Worm (Caenorhabditis elegans) whole organism, L4 larva: Measurements from ENCODE around the gene fipr-5.

Experiments used
- D1046.2 ChIP-seq: fragments of 200-800 bp; sonication (Bioruptor generic); IDR thresholded peaks from 2 replicates; pipeline ENCODE4 v1.3.6; 2022; ENCODE audit warnings: missing genetic modification characterization, missing compliant biosample characterization
- F10B5.3 ChIP-seq: sonication (generic microtip); optimal IDR thresholded peaks from 2 replicates; lab custom pipeline; 2016; ENCODE audit warnings: mild to moderate bottlenecking, missing genetic modification characterization, missing compliant biosample characterization
- F49E8.2 ChIP-seq: sonication (generic microtip); optimal IDR thresholded peaks from 2 replicates; lab custom pipeline; 2016; ENCODE audit warnings: missing compliant biosample characterization, mild to moderate bottlenecking, missing genetic modification characterization, borderline replicate concordance
- R02D3.7 ChIP-seq: fragments of 150-350 bp; sonication (generic microtip); optimal IDR thresholded peaks from 3 replicates; lab custom pipeline; 2014; ENCODE audit warnings: missing biosample characterization, missing genetic modification characterization
- Y48G9A.11 ChIP-seq: fragments of 200-800 bp; sonication (Bioruptor generic); IDR thresholded peaks from 2 replicates; pipeline ENCODE4 v1.3.6; 2022; ENCODE audit warnings: missing genetic modification reagents, missing genetic modification characterization, missing compliant biosample characterization
- Y5F2A.4 ChIP-seq: fragments of 200-800 bp; sonication (Bioruptor generic); optimal IDR thresholded peaks from 2 replicates; lab custom pipeline; 2018; ENCODE audit warnings: mild to moderate bottlenecking, missing genetic modification characterization, missing compliant biosample characterization
- aha-1 ChIP-seq: fragments of 150-350 bp; peaks from one replicate; lab custom pipeline; 2014; ENCODE audit warnings: missing biosample characterization, missing genetic modification characterization
- aly-2 ChIP-seq: sonication (generic microtip); optimal IDR thresholded peaks from 2 replicates; lab custom pipeline; 2018; ENCODE audit warnings: missing biosample characterization, missing genetic modification characterization
- ama-1 ChIP-seq: fragments of 150-350 bp; optimal IDR thresholded peaks from 2 replicates; lab custom pipeline; 2014; ENCODE audit warnings: inconsistent platforms, mixed read lengths
- daf-16 ChIP-seq, 3 experiments: sonication (generic microtip); optimal IDR thresholded peaks; 2 replicates each; lab custom pipeline; 2016 to 2017; ENCODE audit warnings: missing genetic modification characterization in 3 of 3, missing genetic modification reagents in 3 of 3, mild to moderate bottlenecking in 2 of 3, missing compliant biosample characterization in 2 of 3, missing biosample characterization in 1 of 3, moderate library complexity in 1 of 3
- daf-8 ChIP-seq: fragments of 200-800 bp; sonication (Bioruptor generic); IDR thresholded peaks from 2 replicates; pipeline ENCODE4 v1.3.6; 2022; ENCODE audit warnings: missing genetic modification characterization, missing compliant biosample characterization
- dmd-6 ChIP-seq: fragments of 200-800 bp; sonication (Bioruptor generic); IDR thresholded peaks from 2 replicates; pipeline ENCODE4 v1.3.6; 2022; ENCODE audit warnings: missing genetic modification reagents, missing genetic modification characterization, missing compliant biosample characterization
- dmd-9 ChIP-seq: fragments of 200-800 bp; sonication (Bioruptor generic); IDR thresholded peaks from 2 replicates; pipeline ENCODE4 v1.3.6; 2022; ENCODE audit warnings: missing genetic modification reagents, missing genetic modification characterization, missing compliant biosample characterization
- dve-1 ChIP-seq: sonication (generic microtip); optimal IDR thresholded peaks from 2 replicates; lab custom pipeline; 2017; ENCODE audit warnings: antibody characterized with exemption, mild to moderate bottlenecking, missing genetic modification characterization, missing compliant biosample characterization; ENCODE audit not compliant: insufficient read depth
- gei-8 ChIP-seq: fragments of 200-800 bp; sonication (Bioruptor generic); optimal IDR thresholded peaks from 2 replicates; lab custom pipeline; 2018; ENCODE audit warnings: mild to moderate bottlenecking, missing genetic modification characterization, missing compliant biosample characterization
- hif-1 ChIP-seq, 2 experiments: sonication (generic microtip); optimal IDR thresholded peaks; 2 replicates each; lab custom pipeline; 2016 to 2017; ENCODE audit warnings: missing compliant biosample characterization in 2 of 2, missing genetic modification characterization in 2 of 2, missing genetic modification reagents in 2 of 2, missing genotype in 2 of 2, mild to moderate bottlenecking in 1 of 2
- hlh-11 ChIP-seq: fragments of 200-800 bp; sonication (Bioruptor generic); optimal IDR thresholded peaks from 2 replicates; lab custom pipeline; 2018; ENCODE audit warnings: mild to moderate bottlenecking, missing genetic modification characterization, missing compliant biosample characterization
- hlh-30 ChIP-seq: sonication (generic microtip); optimal IDR thresholded peaks from 2 replicates; lab custom pipeline; 2017; ENCODE audit warnings: antibody characterized with exemption, mild to moderate bottlenecking, missing genetic modification characterization, missing compliant biosample characterization; ENCODE audit not compliant: insufficient read depth
- lin-38 ChIP-seq: fragments of 200-800 bp; sonication (Bioruptor generic); IDR thresholded peaks from 2 replicates; pipeline ENCODE4 v1.3.6; 2022; ENCODE audit warnings: missing genetic modification reagents, missing genetic modification characterization, missing compliant biosample characterization
- lsy-2 ChIP-seq, 2 experiments: fragments of 150-350 bp in 1 of 2; sonication (generic microtip) in 1 of 2; optimal IDR thresholded peaks; 2 replicates each; lab custom pipeline; 2014 to 2017; ENCODE audit warnings: missing biosample characterization in 2 of 2, missing genetic modification characterization in 2 of 2
- mdt-29 ChIP-seq: fragments of 200-800 bp; sonication (Bioruptor generic); IDR thresholded peaks from 2 replicates; pipeline ENCODE4 v1.3.6; 2022; ENCODE audit warnings: missing genetic modification reagents, missing genetic modification characterization, missing compliant biosample characterization
- mxl-3 ChIP-seq: fragments of 200-800 bp; sonication (Bioruptor generic); optimal IDR thresholded peaks from 2 replicates; lab custom pipeline; 2018; ENCODE audit warnings: mild to moderate bottlenecking, missing genetic modification characterization, missing compliant biosample characterization
- nhr-11 ChIP-seq: fragments of 150-350 bp; optimal IDR thresholded peaks from 2 replicates; lab custom pipeline; 2014; ENCODE audit warnings: missing biosample characterization, missing genetic modification characterization
- nhr-25 ChIP-seq: sonication (generic microtip); optimal IDR thresholded peaks from 2 replicates; lab custom pipeline; 2017; ENCODE audit warnings: missing genetic modification characterization, mild to moderate bottlenecking, missing compliant biosample characterization, antibody characterized with exemption, moderate library complexity, borderline replicate concordance; ENCODE audit not compliant: insufficient read depth
- nhr-28 ChIP-seq: fragments of 150-350 bp; optimal IDR thresholded peaks from 2 replicates; lab custom pipeline; 2014; ENCODE audit warnings: missing biosample characterization, missing genetic modification characterization
- nhr-42 ChIP-seq: fragments of 200-800 bp; sonication (Bioruptor generic); IDR thresholded peaks from 2 replicates; pipeline ENCODE4 v1.3.6; 2022; ENCODE audit warnings: missing genetic modification characterization, missing compliant biosample characterization
- nhr-48 ChIP-seq: sonication (generic microtip); optimal IDR thresholded peaks from 2 replicates; lab custom pipeline; 2016; ENCODE audit warnings: mild to moderate bottlenecking, missing genetic modification characterization, missing compliant biosample characterization
- nhr-77 ChIP-seq: fragments of 150-350 bp; optimal IDR thresholded peaks from 2 replicates; lab custom pipeline; 2014; ENCODE audit warnings: missing biosample characterization, missing genetic modification characterization
- pha-4 ChIP-seq, 2 experiments: fragments of 150-350 bp in 1 of 2; fragments of 200-800 bp in 1 of 2; sonication (Bioruptor generic) in 1 of 2; IDR thresholded peaks in 1 of 2; optimal IDR thresholded peaks in 1 of 2; 2 replicates each; pipeline versions ENCODE4 v1.3.6 to Lab custom; 2014 to 2022; ENCODE audit warnings: missing genetic modification characterization in 2 of 2, missing genetic modification reagents in 2 of 2, missing biosample characterization in 1 of 2, missing compliant biosample characterization in 1 of 2
- php-3 ChIP-seq: fragments of 200-800 bp; sonication (Bioruptor generic); IDR thresholded peaks from 2 replicates; pipeline ENCODE4 v1.3.6; 2022; ENCODE audit warnings: missing genetic modification reagents, missing genetic modification characterization, missing compliant biosample characterization
- rbr-2 ChIP-seq: sonication (generic microtip); optimal IDR thresholded peaks from 2 replicates; lab custom pipeline; 2016; ENCODE audit warnings: missing genotype, missing genetic modification characterization, missing compliant biosample characterization
- snpc-4 ChIP-seq: fragments of 150-350 bp; optimal IDR thresholded peaks from 2 replicates; lab custom pipeline; 2014; ENCODE audit warnings: missing biosample characterization, missing genetic modification characterization
- unc-130 ChIP-seq: sonication (generic microtip); optimal IDR thresholded peaks from 2 replicates; lab custom pipeline; 2016; ENCODE audit warnings: missing genetic modification reagents, missing genetic modification characterization, missing compliant biosample characterization
- unc-39 ChIP-seq: sonication (generic microtip); optimal IDR thresholded peaks from 2 replicates; lab custom pipeline; 2017; ENCODE audit warnings: missing biosample characterization, missing genetic modification characterization
- unc-62 ChIP-seq, 3 experiments: fragments of 150-350 bp in 1 of 3; sonication (generic microtip); optimal IDR thresholded peaks in 2 of 3; peaks in 1 of 3; 1 replicate in 1 of 3; 2 replicates in 2 of 3; lab custom pipeline; 2014 to 2017; ENCODE audit warnings: missing biosample characterization in 3 of 3, missing genetic modification characterization in 3 of 3, missing genetic modification reagents in 3 of 3, missing genotype in 1 of 3
- zag-1 ChIP-seq: fragments of 150-350 bp; optimal IDR thresholded peaks from 2 replicates; lab custom pipeline; 2014; ENCODE audit warnings: missing biosample characterization, missing genetic modification characterization
- zfp-2 ChIP-seq: sonication (generic microtip); optimal IDR thresholded peaks from 2 replicates; lab custom pipeline; 2016; ENCODE audit warnings: mild to moderate bottlenecking, missing genetic modification characterization, missing compliant biosample characterization
- zfp-3 ChIP-seq: fragments of 200-800 bp; sonication (Bioruptor generic); conservative IDR thresholded peaks from 2 replicates; pipeline ENCODE4 v1.3.6; 2022; ENCODE audit warnings: missing genetic modification reagents, missing genetic modification characterization, missing compliant biosample characterization
- zip-11 ChIP-seq: fragments of 200-800 bp; sonication (Bioruptor generic); IDR thresholded peaks from 2 replicates; pipeline ENCODE4 v1.3.6; 2022; ENCODE audit warnings: missing genetic modification characterization, missing compliant biosample characterization

The fipr-5 gene

ce11 chrV:10185719-10186118 lies 35.5 kb downstream of the fipr-5 start, which contains the start of gene ZK856.18:
Gene ZK856.18 (minus strand): TSS chrV:10186007.
- TF ChIP-seq unc-62 (GFP tag; optimal IDR thresholded peaks at IDR 0.05 in 1 of 2; lab: Kevin White, UChicago) (peak in 1 of 2 experiments; percentile 90), unc-62 (tag; optimal IDR thresholded peaks at IDR 0.05; lab: Kevin White, UChicago) (no peak), D1046.2 (no peak)

ce11 chrV:10183810-10184209 lies 37.4 kb downstream of the fipr-5 start:
- TF ChIP-seq aha-1 (tag; lab: Kevin White, UChicago) (peak; percentile 66), lsy-2 (tag; optimal IDR thresholded peaks at IDR 0.05; lab: Kevin White, UChicago) (no peak), unc-62 (GFP tag; optimal IDR thresholded peaks at IDR 0.05 in 1 of 2; lab: Kevin White, UChicago) (peak in 1 of 2 experiments; percentile 77), unc-62 (tag; optimal IDR thresholded peaks at IDR 0.05; lab: Kevin White, UChicago) (no peak)

DNA sequence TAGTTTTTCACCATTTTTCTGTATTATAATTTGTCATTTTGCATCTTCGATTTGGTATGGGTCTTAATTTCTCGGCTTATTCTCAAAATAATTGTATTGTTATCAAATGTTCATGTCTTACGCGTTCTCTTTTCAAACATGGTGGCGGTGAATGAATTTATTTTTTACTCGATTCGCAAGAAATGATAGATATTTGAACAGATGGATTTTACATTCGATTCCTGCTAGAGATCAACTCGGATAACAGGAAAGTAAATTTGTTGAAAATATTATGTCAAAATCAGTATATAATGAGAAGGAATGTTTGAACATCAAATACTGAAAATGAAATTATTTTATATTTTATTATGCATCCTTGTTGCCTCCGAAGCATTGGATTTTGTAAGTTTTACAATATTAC lies 38.2 kb downstream of the fipr-5 start, which contains the start of gene ZK856.4:
TSS of gene ZK856.4 (plus strand) at position 301 of the 400 bp plus-strand sequence.
- TF ChIP-seq Y48G9A.11 (GFP tag; lab: Robert Waterston, UW), result no peak
- TF ChIP-seq dmd-9 (GFP tag; lab: Robert Waterston, UW), result no peak
- no peak for TF ChIP-seq aha-1 (tag; lab: Kevin White, UChicago)
- no peak for TF ChIP-seq nhr-77
- no peak for TF ChIP-seq nhr-48 (tag; lab: Kevin White, UChicago)
- TF ChIP-seq nhr-25, result no peak
- TF ChIP-seq daf-8 (GFP tag; lab: Robert Waterston, UW), result no peak
- no peak for TF ChIP-seq lin-38 (GFP tag; lab: Robert Waterston, UW)
- no peak for TF ChIP-seq zip-11 (GFP tag; lab: Robert Waterston, UW)
- no peak for TF ChIP-seq php-3 (GFP tag; lab: Robert Waterston, UW)
- TF ChIP-seq Y5F2A.4 (GFP tag; lab: Kevin White, UChicago), result no peak
- TF ChIP-seq mdt-29 (GFP tag; lab: Robert Waterston, UW), result no peak
- no peak for TF ChIP-seq zfp-3 (GFP tag; lab: Robert Waterston, UW)
- no peak for TF ChIP-seq unc-39 (tag; lab: Kevin White, UChicago)

DNA sequence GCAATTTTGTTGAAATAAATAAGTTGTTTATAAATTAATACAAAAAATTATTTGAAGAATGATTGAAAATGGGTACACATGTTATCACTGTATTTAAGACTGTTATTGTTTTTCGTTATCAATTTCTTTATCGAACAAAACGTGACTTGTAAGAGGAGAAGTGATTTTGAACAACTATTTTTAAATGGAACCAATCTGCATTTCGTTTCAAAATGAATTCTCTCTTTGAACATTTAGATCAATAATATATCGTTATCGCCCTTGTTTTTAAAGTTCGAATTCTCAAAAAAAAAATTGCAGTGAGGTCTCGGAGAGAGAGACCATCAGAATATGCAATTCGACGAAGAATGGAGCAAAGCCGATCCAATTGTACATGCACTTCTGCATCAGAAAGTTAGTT lies 42.0 kb downstream of the fipr-5 start, which contains the start of gene cul-5:
TSS of gene cul-5 (plus strand) at position 301 of the 400 bp plus-strand sequence.
- no peak for TF ChIP-seq pha-4 (GFP tag; IDR thresholded peaks at IDR 0.05; lab: Robert Waterston, UW)
- no peak for TF ChIP-seq pha-4 (tag; optimal IDR thresholded peaks at IDR 0.05; lab: Kevin White, UChicago)
- no peak for TF ChIP-seq F10B5.3 (tag; lab: Kevin White, UChicago)
- no peak for TF ChIP-seq gei-8
- TF ChIP-seq daf-16 (GFP tag; optimal IDR thresholded peaks at IDR 0.05; lab: Kevin White, UChicago), result no peak
- peak; percentile 49 for TF ChIP-seq daf-16 (tag; optimal IDR thresholded peaks at IDR 0.05; lab: Kevin White, UChicago)
- TF ChIP-seq R02D3.7 (tag; lab: Kevin White, UChicago), result no peak
- TF ChIP-seq ama-1 (lab: Kevin White, UChicago), result no peak
- TF ChIP-seq nhr-28, result peak; percentile 27
- peak; percentile 4 for TF ChIP-seq dve-1 (tag; lab: Kevin White, UChicago)
- TF ChIP-seq snpc-4 (tag; lab: Kevin White, UChicago), result no peak
- TF ChIP-seq nhr-42 (GFP tag; lab: Robert Waterston, UW), result no peak
- TF ChIP-seq hif-1 (tag; optimal IDR thresholded peaks at IDR 0.05; lab: Kevin White, UChicago), result peak in 1 of 2 experiments; percentile 74
- no peak for TF ChIP-seq nhr-11 (tag; lab: Kevin White, UChicago)
- TF ChIP-seq, all 104 proteins: peak for 4

DNA sequence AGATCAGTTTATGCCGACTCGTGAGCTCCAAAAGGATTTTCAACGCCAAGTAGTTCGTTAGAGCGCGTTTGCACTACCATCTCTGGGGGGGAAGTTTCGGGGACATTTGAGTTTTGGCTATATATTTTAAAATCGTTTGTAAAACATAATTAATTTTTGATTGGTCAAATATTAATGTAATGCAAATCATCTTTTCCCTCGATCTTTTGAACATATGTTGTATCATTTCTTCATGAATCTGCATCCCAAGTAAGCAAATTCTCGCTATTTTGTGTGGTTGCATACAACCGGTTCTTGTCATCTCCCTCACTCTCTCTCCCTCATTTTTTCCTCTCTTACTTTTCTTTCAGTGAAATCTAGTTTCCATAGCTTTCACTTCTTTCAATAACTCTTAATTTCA lies 43.1 kb downstream of the fipr-5 start:
- TF ChIP-seq Y5F2A.4 (GFP tag; lab: Kevin White, UChicago), result no peak
- TF ChIP-seq aly-2, result no peak
- peak; percentile 24 for TF ChIP-seq mxl-3
- TF ChIP-seq dmd-6 (GFP tag; lab: Robert Waterston, UW), result peak; percentile 16; the same call in 1 of the 2 replicates
- peak in 1 of 2 experiments; percentile 72 for TF ChIP-seq hif-1 (tag; optimal IDR thresholded peaks at IDR 0.05; lab: Kevin White, UChicago)
- no peak for TF ChIP-seq nhr-42 (GFP tag; lab: Robert Waterston, UW)
- TF ChIP-seq unc-130 (GFP tag; lab: Kevin White, UChicago), result peak; percentile 17
- peak; percentile 60 for TF ChIP-seq dve-1 (tag; lab: Kevin White, UChicago)
- no peak for TF ChIP-seq nhr-25
- TF ChIP-seq F10B5.3 (tag; lab: Kevin White, UChicago), result no peak
- TF ChIP-seq snpc-4 (tag; lab: Kevin White, UChicago), result no peak
- peak; percentile 59 for TF ChIP-seq hlh-11 (tag; lab: Kevin White, UChicago)
- no peak for TF ChIP-seq zfp-2 (tag; lab: Kevin White, UChicago)
- TF ChIP-seq rbr-2 (tag; lab: Kevin White, UChicago), result peak; percentile 63
- peak; percentile 93 for TF ChIP-seq lin-38 (GFP tag; lab: Robert Waterston, UW)
- TF ChIP-seq daf-16 (GFP tag; optimal IDR thresholded peaks at IDR 0.05; lab: Kevin White, UChicago), result no peak
- TF ChIP-seq daf-16 (tag; optimal IDR thresholded peaks at IDR 0.05; lab: Kevin White, UChicago), result peak; percentile 12
- TF ChIP-seq zag-1 (tag; lab: Kevin White, UChicago), result peak; percentile 32
- no peak for TF ChIP-seq F49E8.2 (tag; lab: Kevin White, UChicago)
- TF ChIP-seq hlh-30 (tag; lab: Kevin White, UChicago), result peak; percentile 64
